Fruit fly (Drosophila melanogaster) whole organism, pupa: ENCODE results near the gene CG2617.
A peak's percentile ranks its signal among the peaks of the same experiment; 100 is the strongest.

ENCODE experiments used
- CG10348 ChIP-seq: fragments of 200-800 bp; sonication (Bioruptor generic); IDR thresholded peaks from 2 replicates; pipeline ENCODE4 v1.3.6; 2022; ENCODE audit warnings: missing biosample characterization, missing genetic modification characterization
- CG12605 ChIP-seq: fragments of 200-800 bp; sonication (Bioruptor generic); IDR thresholded peaks from 2 replicates; pipeline ENCODE4 v1.3.6; 2022; ENCODE audit warnings: missing biosample characterization, missing genetic modification characterization
- CG13204 ChIP-seq: fragments of 200-800 bp; sonication (Bioruptor generic); optimal IDR thresholded peaks from 2 replicates; lab custom pipeline; 2018; ENCODE audit warnings: missing biosample characterization, mild to moderate bottlenecking, missing genetic modification characterization, moderate library complexity
- CG14655 ChIP-seq: fragments of 200-800 bp; sonication (Bioruptor generic); optimal IDR thresholded peaks from 3 replicates; lab custom pipeline; 2017; ENCODE audit warnings: mild to moderate bottlenecking, missing biosample characterization, missing genetic modification reagents, missing genetic modification characterization
- CG15710 ChIP-seq: fragments of 200-800 bp; sonication (Bioruptor generic); optimal IDR thresholded peaks from 2 replicates; lab custom pipeline; 2018; ENCODE audit warnings: missing biosample characterization, mild to moderate bottlenecking, missing genetic modification characterization, moderate library complexity
- CG17806 ChIP-seq: fragments of 200-800 bp; sonication (Bioruptor generic); optimal IDR thresholded peaks from 2 replicates; lab custom pipeline; 2018; ENCODE audit warnings: missing biosample characterization, mild to moderate bottlenecking, missing genetic modification characterization, moderate library complexity
- CG32121 ChIP-seq: fragments of 200-800 bp; sonication (Bioruptor generic); IDR thresholded peaks from 2 replicates; pipeline ENCODE4 v1.3.6; 2022; ENCODE audit warnings: missing biosample characterization, missing genetic modification characterization
- CG34367 ChIP-seq: fragments of 200-800 bp; sonication (Bioruptor generic); optimal IDR thresholded peaks from 2 replicates; lab custom pipeline; 2018; ENCODE audit warnings: missing biosample characterization, mild to moderate bottlenecking, missing genetic modification characterization
- CG4496 ChIP-seq: fragments of 200-800 bp; sonication (Bioruptor generic); IDR thresholded peaks from 3 replicates; pipeline ENCODE4 v1.3.6; 2022; ENCODE audit warnings: missing biosample characterization, missing genetic modification characterization
- CG8159 ChIP-seq: fragments of 200-800 bp; sonication (Bioruptor generic); optimal IDR thresholded peaks from 3 replicates; lab custom pipeline; 2018; ENCODE audit warnings: missing biosample characterization, mild to moderate bottlenecking, missing genetic modification characterization, moderate library complexity
- CG8301 ChIP-seq: fragments of 200-800 bp; sonication (Bioruptor generic); optimal IDR thresholded peaks from 2 replicates; lab custom pipeline; 2018; ENCODE audit warnings: missing biosample characterization, mild to moderate bottlenecking, missing genetic modification characterization
- CG9948 ChIP-seq: fragments of 200-800 bp; sonication (Bioruptor generic); optimal IDR thresholded peaks from 2 replicates; lab custom pipeline; 2018; ENCODE audit warnings: missing biosample characterization, mild to moderate bottlenecking, missing genetic modification characterization, moderate library complexity
- D1 ChIP-seq: fragments of 200-800 bp; sonication (Bioruptor generic); optimal IDR thresholded peaks from 2 replicates; lab custom pipeline; 2018; ENCODE audit warnings: missing biosample characterization, mild to moderate bottlenecking, missing genetic modification characterization, moderate library complexity
- EcR ChIP-seq: fragments of 200-800 bp; sonication (Bioruptor generic); optimal IDR thresholded peaks from 3 replicates; lab custom pipeline; 2019; ENCODE audit warnings: missing biosample characterization, missing genetic modification characterization, mild to moderate bottlenecking, moderate library complexity, missing genetic modification reagents
- Ets98B ChIP-seq: fragments of 200-800 bp; sonication (Bioruptor generic); IDR thresholded peaks from 2 replicates; pipeline ENCODE4 v1.3.6; 2022; ENCODE audit warnings: missing biosample characterization, missing genetic modification characterization
- Pif1A ChIP-seq: fragments of 200-800 bp; sonication (Bioruptor generic); optimal IDR thresholded peaks from 3 replicates; lab custom pipeline; 2016; ENCODE audit warnings: missing biosample characterization, missing genetic modification characterization
- Pif1B ChIP-seq: fragments of 200-800 bp; sonication (Bioruptor generic); optimal IDR thresholded peaks from 3 replicates; lab custom pipeline; 2016; ENCODE audit warnings: missing biosample characterization, missing genetic modification characterization
- Snoo ChIP-seq: fragments of 200-800 bp; sonication (Bioruptor generic); optimal IDR thresholded peaks from 3 replicates; lab custom pipeline; 2017; ENCODE audit warnings: missing biosample characterization, mild to moderate bottlenecking, missing genetic modification characterization, inconsistent platforms
- fd96Ca ChIP-seq: fragments of 200-800 bp; sonication (Bioruptor generic); IDR thresholded peaks from 3 replicates; pipeline ENCODE4 v1.3.6; 2022; ENCODE audit warnings: missing biosample characterization, missing genetic modification characterization
- gl ChIP-seq: fragments of 200-800 bp; sonication (Bioruptor generic); optimal IDR thresholded peaks from 2 replicates; lab custom pipeline; 2018; ENCODE audit warnings: missing biosample characterization, mild to moderate bottlenecking, missing genetic modification characterization
- rn ChIP-seq: fragments of 200-800 bp; sonication (Bioruptor generic); IDR thresholded peaks from 2 replicates; pipeline ENCODE4 v1.3.6; 2022; ENCODE audit warnings: missing biosample characterization, missing genetic modification characterization

The CG2617 gene

DNA sequence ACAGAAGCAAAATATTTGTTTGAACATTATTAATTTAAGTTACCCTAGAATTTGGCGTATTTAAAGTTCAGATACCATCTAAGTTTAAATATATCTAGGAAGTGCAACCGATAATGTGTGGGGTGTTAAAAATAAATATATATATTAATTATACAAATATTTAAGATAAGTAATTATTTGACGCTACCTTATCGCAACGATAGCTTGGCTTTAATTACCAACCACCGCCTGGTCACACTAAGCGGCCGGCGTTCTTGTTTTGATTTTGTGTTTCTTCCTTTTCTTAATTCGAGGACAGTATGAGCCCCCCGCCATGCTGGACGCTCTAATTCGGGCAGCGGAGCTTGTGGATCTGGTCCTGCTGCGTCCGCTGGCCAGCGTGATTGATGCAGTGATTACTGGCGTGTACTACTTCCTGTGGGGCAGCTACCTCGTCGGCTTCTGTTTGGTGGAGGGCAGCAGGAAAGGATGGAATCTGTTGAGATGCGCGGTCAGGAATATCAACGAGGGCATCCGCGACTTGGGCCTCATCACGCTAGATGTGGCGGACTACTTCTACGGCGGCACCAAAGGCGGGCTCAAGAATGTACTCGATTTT, at the start of gene CG2617:
Gene CG2617, plus strand, starts transcription at position 233 of the 598 bp plus-strand sequence.
- no peak for TF ChIP-seq CG17806 (tag; lab: Kevin White, UChicago)
- TF ChIP-seq CG8301: no peak
- no peak for TF ChIP-seq Snoo
- TF ChIP-seq Pif1B: no peak
- TF ChIP-seq CG14655 (GFP tag; lab: Kevin White, UChicago): no peak
- TF ChIP-seq D1 (tag; lab: Kevin White, UChicago): no peak
- TF ChIP-seq CG10348 (GFP tag; lab: Robert Waterston, UW): no peak

DNA sequence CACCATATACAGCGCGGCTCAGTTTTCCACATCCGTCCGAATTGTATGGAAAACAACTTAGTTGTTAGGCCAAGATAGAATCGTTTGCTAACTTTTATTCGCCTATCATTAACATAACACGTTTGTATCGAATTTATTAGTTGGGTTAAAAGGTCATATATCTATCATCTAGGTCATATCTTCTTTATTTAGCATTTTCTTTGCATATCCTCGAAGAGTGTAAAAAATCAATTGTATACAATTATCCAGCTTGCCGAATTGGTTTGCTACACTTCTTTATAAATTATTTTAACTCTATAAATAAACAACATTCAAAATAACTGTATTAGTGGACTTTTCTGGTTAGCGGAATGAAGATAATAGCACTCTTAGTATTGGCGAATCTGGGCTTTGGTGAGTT, 48.0 kb upstream of the CG2617 start, which contains the start of gene CG17472:
Gene CG17472, plus strand, starts transcription at position 301 of the 400 bp plus-strand sequence.
- TF ChIP-seq CG15710 (tag; lab: Kevin White, UChicago): no peak
- TF ChIP-seq, all 21 proteins: peak for 0

DNA sequence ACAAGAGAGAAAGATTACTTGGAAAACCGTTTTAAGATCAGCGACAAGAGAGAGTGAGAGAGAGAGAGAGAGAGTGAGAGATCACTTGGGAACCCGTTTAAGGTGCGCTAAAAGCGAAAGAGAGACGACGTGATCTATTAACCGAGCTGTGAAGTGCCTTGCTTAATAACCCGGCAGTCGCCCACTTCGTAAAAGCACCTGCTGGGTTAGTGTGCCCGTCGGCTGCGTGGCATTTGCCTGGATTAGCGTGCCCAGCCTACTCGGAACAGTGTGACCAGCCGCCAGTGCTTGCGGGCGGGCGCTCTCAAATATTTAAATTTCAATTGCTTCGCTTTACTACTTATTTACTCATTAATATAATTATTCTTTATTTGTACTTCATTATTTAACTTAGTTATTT, 43.8 kb upstream of the CG2617 start:
- 0 out of 2 replicates have a peak, but pooled peaks have one; percentile 19 for TF ChIP-seq Ets98B
- TF ChIP-seq CG9948 (tag; lab: Kevin White, UChicago): no peak
- TF ChIP-seq Pif1B: no peak
- TF ChIP-seq D1 (tag; lab: Kevin White, UChicago): no peak
- TF ChIP-seq CG4496 (GFP tag; lab: Robert Waterston, UW): peak; percentile 82; the same call in 2 of the 3 replicates
- TF ChIP-seq CG8159 (tag; lab: Kevin White, UChicago): peak; percentile 11
- TF ChIP-seq Pif1A (GFP tag; lab: Kevin White, UChicago): no peak

DNA sequence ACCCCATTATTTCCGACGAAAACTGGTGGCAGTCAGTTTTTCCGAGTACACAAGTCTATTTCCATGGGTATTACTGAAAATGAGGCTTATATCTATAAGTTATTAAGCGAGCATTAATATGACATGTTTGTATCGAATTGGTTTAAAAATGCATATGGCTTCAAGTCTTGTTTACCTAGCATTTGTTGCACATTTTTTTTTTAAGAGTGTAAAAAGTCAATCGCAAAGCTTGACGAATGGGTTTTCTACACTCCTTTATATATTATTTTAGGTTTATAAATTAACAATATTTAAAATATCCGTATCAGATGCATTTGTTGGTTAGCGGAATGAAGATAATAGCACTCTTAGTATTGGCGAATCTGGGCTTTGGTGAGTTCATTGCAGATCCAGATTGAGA, 42.3 kb upstream of the CG2617 start, which contains the start of gene CG31680:
Gene CG31680, plus strand, starts transcription at position 301 of the 400 bp plus-strand sequence.
- TF ChIP-seq CG8159 (tag; lab: Kevin White, UChicago): no peak
- no peak for TF ChIP-seq Pif1A (GFP tag; lab: Kevin White, UChicago)
- TF ChIP-seq EcR (GFP tag; lab: Kevin White, UChicago): no peak
- TF ChIP-seq CG12605 (GFP tag; lab: Robert Waterston, UW): no peak
- TF ChIP-seq CG32121 (GFP tag; lab: Robert Waterston, UW): no peak
- no peak for TF ChIP-seq CG8301
- no peak for TF ChIP-seq Ets98B
- TF ChIP-seq Pif1B: no peak
- TF ChIP-seq rn (GFP tag; lab: Robert Waterston, UW): no peak
- no peak for TF ChIP-seq CG34367 (tag; lab: Kevin White, UChicago)
- no peak for TF ChIP-seq CG9948 (tag; lab: Kevin White, UChicago)
- no peak for TF ChIP-seq D1 (tag; lab: Kevin White, UChicago)
- TF ChIP-seq gl (tag; lab: Kevin White, UChicago): no peak
- no peak for TF ChIP-seq Snoo
- TF ChIP-seq CG14655 (GFP tag; lab: Kevin White, UChicago): no peak
- no peak for TF ChIP-seq fd96Ca (GFP tag; lab: Robert Waterston, UW)
- TF ChIP-seq CG13204 (GFP tag; lab: Kevin White, UChicago): no peak

dm6 chr2L:20640617-20641016, 41.6 kb upstream of the CG2617 start, which contains the start of gene Sfp38D:
TSS of gene Sfp38D (plus strand) at chr2L:20640917.
- TF ChIP-seq CG14655 (GFP tag; lab: Kevin White, UChicago) (no peak), CG12605 (GFP tag; lab: Robert Waterston, UW) (no peak), Ets98B (no peak), CG15710 (tag; lab: Kevin White, UChicago) (no peak), EcR (GFP tag; lab: Kevin White, UChicago) (no peak), CG9948 (tag; lab: Kevin White, UChicago) (no peak), gl (tag; lab: Kevin White, UChicago) (no peak), rn (GFP tag; lab: Robert Waterston, UW) (no peak), CG8301 (no peak), D1 (tag; lab: Kevin White, UChicago) (no peak)

- TF ChIP-seq CG32121 (GFP tag; lab: Robert Waterston, UW) (no peak), CG17806 (tag; lab: Kevin White, UChicago) (no peak)
Observed at dm6 chr2L:20643144-20643543, 39.0 kb upstream of the CG2617 start, which contains the start of gene CG17470. TSS of gene CG17470 (minus strand) at chr2L:20643244.

dm6 chr2L:20645394-20645869, 36.7 kb upstream of the CG2617 start, which contains the start of the genes phr6-4 and CG2608:
TSS of gene phr6-4 (minus strand) at chr2L:20645791.
TSS of gene CG2608 (plus strand) at chr2L:20645822.
- TF ChIP-seq Pif1A (GFP tag; lab: Kevin White, UChicago): peak; percentile 94
- TF ChIP-seq fd96Ca (GFP tag; lab: Robert Waterston, UW): peak; percentile 66; the same call in 1 of the 3 replicates
- peak; percentile 96 for TF ChIP-seq CG14655 (GFP tag; lab: Kevin White, UChicago)
- peak; percentile 83 for TF ChIP-seq CG12605 (GFP tag; lab: Robert Waterston, UW)
- peak; percentile 95 for TF ChIP-seq CG8301
- TF ChIP-seq Snoo: peak; percentile 91
- TF ChIP-seq D1 (tag; lab: Kevin White, UChicago): peak; percentile 92
- peak; percentile 95 for TF ChIP-seq CG15710 (tag; lab: Kevin White, UChicago)
- no peak for TF ChIP-seq CG10348 (GFP tag; lab: Robert Waterston, UW)
- peak; percentile 15 for TF ChIP-seq EcR (GFP tag; lab: Kevin White, UChicago)
- peak; percentile 96 for TF ChIP-seq CG9948 (tag; lab: Kevin White, UChicago)
- TF ChIP-seq rn (GFP tag; lab: Robert Waterston, UW): peak; percentile 83
- TF ChIP-seq CG8159 (tag; lab: Kevin White, UChicago): peak; percentile 96
- peak; percentile 84 for TF ChIP-seq gl (tag; lab: Kevin White, UChicago)
- no peak for TF ChIP-seq CG13204 (GFP tag; lab: Kevin White, UChicago)
- TF ChIP-seq Ets98B: peak; percentile 83
- TF ChIP-seq CG4496 (GFP tag; lab: Robert Waterston, UW): peak; percentile 89
- TF ChIP-seq Pif1B: peak; percentile 91
- peak; percentile 88 for TF ChIP-seq CG32121 (GFP tag; lab: Robert Waterston, UW)
- peak; percentile 94 for TF ChIP-seq CG17806 (tag; lab: Kevin White, UChicago)
- TF ChIP-seq CG34367 (tag; lab: Kevin White, UChicago): peak; percentile 95
